Fruit fly (Drosophila melanogaster) whole organism, embryonic: ENCODE data around the gene CG13384.

Experiments
- Aef1 ChIP-seq: fragments of 200-800 bp; sonication (Bioruptor generic); IDR thresholded peaks from 3 replicates; pipeline ENCODE4 v1.3.6; 2022; ENCODE audit warnings: missing biosample characterization, missing genetic modification characterization
- Antp ChIP-seq: fragments of 200-800 bp; sonication (Bioruptor generic); optimal IDR thresholded peaks from 3 replicates; lab custom pipeline; 2016; ENCODE audit warnings: missing biosample characterization, missing genetic modification characterization
- CG11456 ChIP-seq: fragments of 200-800 bp; sonication (Bioruptor generic); IDR thresholded peaks from 3 replicates; pipeline ENCODE4 v1.3.6; 2022; ENCODE audit warnings: missing biosample characterization, missing genetic modification characterization
- CG11504 ChIP-seq: fragments of 200-800 bp; sonication (Bioruptor generic); optimal IDR thresholded peaks from 3 replicates; lab custom pipeline; 2019; ENCODE audit warnings: missing biosample characterization, mild to moderate bottlenecking, missing genetic modification characterization, moderate library complexity
- CG12299 ChIP-seq: fragments of 200-800 bp; sonication (Bioruptor generic); optimal IDR thresholded peaks from 2 replicates; lab custom pipeline; 2018; ENCODE audit warnings: missing biosample characterization, mild to moderate bottlenecking, missing genetic modification characterization
- CG13296 ChIP-seq: fragments of 200-800 bp; sonication (Bioruptor generic); optimal IDR thresholded peaks from 3 replicates; lab custom pipeline; 2018; ENCODE audit warnings: missing biosample characterization, mild to moderate bottlenecking, missing genetic modification characterization
- CG15073 ChIP-seq: fragments of 200-800 bp; sonication (Bioruptor generic); optimal IDR thresholded peaks from 2 replicates; lab custom pipeline; 2016; ENCODE audit warnings: missing biosample characterization, missing genetic modification characterization
- CG15269 ChIP-seq: fragments of 200-800 bp; sonication (Bioruptor generic); optimal IDR thresholded peaks from 2 replicates; lab custom pipeline; 2018; ENCODE audit warnings: missing biosample characterization, mild to moderate bottlenecking, missing genetic modification characterization, moderate library complexity
- CG15514 ChIP-seq: fragments of 200-800 bp; sonication (Bioruptor generic); optimal IDR thresholded peaks from 3 replicates; lab custom pipeline; 2017; ENCODE audit warnings: missing biosample characterization, missing genetic modification characterization, mild to moderate bottlenecking, moderate library complexity, missing genetic modification reagents
- CG15696 ChIP-seq: fragments of 200-800 bp; sonication (Bioruptor generic); optimal IDR thresholded peaks from 2 replicates; lab custom pipeline; 2019; ENCODE audit warnings: missing biosample characterization, mild to moderate bottlenecking, missing genetic modification characterization, moderate library complexity
- CG17802 ChIP-seq: fragments of 200-800 bp; sonication (Bioruptor generic); optimal IDR thresholded peaks from 2 replicates; lab custom pipeline; 2018; ENCODE audit warnings: missing biosample characterization, mild to moderate bottlenecking, missing genetic modification characterization, moderate library complexity
- CG1792 ChIP-seq: fragments of 200-800 bp; sonication (Bioruptor generic); optimal IDR thresholded peaks from 2 replicates; lab custom pipeline; 2016; ENCODE audit warnings: missing biosample characterization, missing genetic modification characterization
- CG2875 ChIP-seq: fragments of 200-800 bp; sonication (Bioruptor generic); optimal IDR thresholded peaks from 2 replicates; lab custom pipeline; 2017; ENCODE audit warnings: missing biosample characterization, mild to moderate bottlenecking, missing genetic modification characterization, missing genetic modification reagents
- CG34422 ChIP-seq: fragments of 200-800 bp; sonication (Bioruptor generic); IDR thresholded peaks from 3 replicates; pipeline ENCODE4 v1.3.6; 2022; ENCODE audit warnings: missing biosample characterization, missing genetic modification characterization
- CG3995 ChIP-seq: fragments of 200-800 bp; sonication (Bioruptor generic); optimal IDR thresholded peaks from 3 replicates; lab custom pipeline; 2016; ENCODE audit warnings: missing biosample characterization, missing genetic modification characterization
- CG4617 ChIP-seq: fragments of 200-800 bp; sonication (Bioruptor generic); optimal IDR thresholded peaks from 3 replicates; lab custom pipeline; 2016; ENCODE audit warnings: missing biosample characterization, missing genetic modification characterization, borderline replicate concordance
- CG6272 ChIP-seq: fragments of 200-800 bp; sonication (Bioruptor generic); IDR thresholded peaks from 2 replicates; pipeline ENCODE4 v1.3.6; 2022; ENCODE audit warnings: missing biosample characterization, missing genetic modification characterization
- CG6765 ChIP-seq: fragments of 200-800 bp; sonication (Bioruptor generic); optimal IDR thresholded peaks from 3 replicates; lab custom pipeline; 2017; ENCODE audit warnings: missing biosample characterization, mild to moderate bottlenecking, missing genetic modification characterization
- CG7839 ChIP-seq: fragments of 200-800 bp; sonication (Bioruptor generic); optimal IDR thresholded peaks from 3 replicates; lab custom pipeline; 2018; ENCODE audit warnings: missing biosample characterization, mild to moderate bottlenecking, missing genetic modification characterization, moderate library complexity
- CG8944 ChIP-seq: fragments of 200-800 bp; sonication (Bioruptor generic); optimal IDR thresholded peaks from 3 replicates; lab custom pipeline; 2016; ENCODE audit warnings: missing biosample characterization, missing genetic modification characterization
- CG9437 ChIP-seq: fragments of 200-800 bp; sonication (Bioruptor generic); optimal IDR thresholded peaks from 2 replicates; lab custom pipeline; 2018; ENCODE audit warnings: missing biosample characterization, mild to moderate bottlenecking, missing genetic modification characterization
- Fer3 ChIP-seq: fragments of 200-800 bp; sonication (Bioruptor generic); optimal IDR thresholded peaks from 2 replicates; lab custom pipeline; 2018; ENCODE audit warnings: missing biosample characterization, mild to moderate bottlenecking, missing genetic modification characterization, moderate library complexity
- HLH3B ChIP-seq: fragments of 200-800 bp; sonication (Bioruptor generic); IDR thresholded peaks from 2 replicates; pipeline ENCODE4 v1.3.6; 2022; ENCODE audit warnings: missing biosample characterization, missing genetic modification characterization
- Hmx ChIP-seq: fragments of 200-800 bp; sonication (Bioruptor generic); optimal IDR thresholded peaks from 2 replicates; lab custom pipeline; 2016; ENCODE audit warnings: missing biosample characterization, missing genetic modification characterization
- Jarid2 ChIP-seq: fragments of 200-800 bp; sonication (Bioruptor generic); optimal IDR thresholded peaks from 3 replicates; lab custom pipeline; 2017; ENCODE audit warnings: mild to moderate bottlenecking, missing biosample characterization, missing genetic modification reagents, missing genetic modification characterization
- NC2α ChIP-seq: fragments of 200-800 bp; sonication (Bioruptor generic); optimal IDR thresholded peaks from 2 replicates; lab custom pipeline; 2016; ENCODE audit warnings: missing biosample characterization, missing genetic modification characterization
- Tbp ChIP-seq: fragments of >200 bp; optimal IDR thresholded peaks from 2 replicates; lab custom pipeline; 2018; ENCODE audit warnings: missing biosample characterization, missing genetic modification characterization
- Xbp1 ChIP-seq: fragments of 200-800 bp; sonication (Bioruptor generic); optimal IDR thresholded peaks from 3 replicates; lab custom pipeline; 2016; ENCODE audit warnings: missing biosample characterization, mild to moderate bottlenecking, missing genetic modification characterization
- YL-1 ChIP-seq: fragments of 200-800 bp; sonication (Bioruptor generic); optimal IDR thresholded peaks from 3 replicates; lab custom pipeline; 2017; ENCODE audit warnings: missing biosample characterization, mild to moderate bottlenecking, missing genetic modification characterization
- amos ChIP-seq: fragments of 200-800 bp; sonication (Bioruptor generic); IDR thresholded peaks from 2 replicates; pipeline ENCODE4 v1.3.6; 2022; ENCODE audit warnings: missing biosample characterization, missing genetic modification characterization; ENCODE audit not compliant: partially characterized antibody
- bsh ChIP-seq, 2 experiments: fragments of 200-800 bp; sonication (Bioruptor generic); optimal IDR thresholded peaks; 2 replicates each; lab custom pipeline; 2017 to 2018; ENCODE audit warnings: mild to moderate bottlenecking in 2 of 2, missing biosample characterization in 2 of 2, missing genetic modification characterization in 2 of 2, moderate library complexity in 1 of 2
- cato ChIP-seq: fragments of 200-800 bp; sonication (Bioruptor generic); optimal IDR thresholded peaks from 2 replicates; lab custom pipeline; 2016; ENCODE audit warnings: missing biosample characterization, missing genetic modification characterization, borderline replicate concordance
- ems ChIP-seq: fragments of 200-800 bp; sonication (Bioruptor generic); optimal IDR thresholded peaks from 3 replicates; lab custom pipeline; 2016; ENCODE audit warnings: missing biosample characterization, missing genetic modification characterization
- fd102C ChIP-seq: fragments of 200-800 bp; sonication (Bioruptor generic); optimal IDR thresholded peaks from 2 replicates; lab custom pipeline; 2018; ENCODE audit warnings: missing biosample characterization, mild to moderate bottlenecking, missing genetic modification characterization, moderate library complexity
- ftz-f1 ChIP-seq: fragments of 200-800 bp; sonication (Bioruptor generic); optimal IDR thresholded peaks from 2 replicates; lab custom pipeline; 2016; ENCODE audit warnings: missing biosample characterization, missing genetic modification characterization
- gro ChIP-seq: fragments of 200-800 bp; sonication (Bioruptor generic); optimal IDR thresholded peaks from 2 replicates; lab custom pipeline; 2016; ENCODE audit warnings: missing biosample characterization, missing genetic modification characterization
- kay ChIP-seq: fragments of 200-800 bp; sonication (Bioruptor generic); optimal IDR thresholded peaks from 2 replicates; lab custom pipeline; 2016; ENCODE audit warnings: missing biosample characterization, missing genetic modification characterization
- ken ChIP-seq: fragments of 200-800 bp; sonication (Bioruptor generic); IDR thresholded peaks from 3 replicates; pipeline ENCODE4 v1.3.6; 2022; ENCODE audit warnings: missing biosample characterization, missing genetic modification characterization
- klu ChIP-seq: fragments of 200-800 bp; sonication (Bioruptor generic); IDR thresholded peaks from 2 replicates; pipeline ENCODE4 v1.3.6; 2022; ENCODE audit warnings: missing biosample characterization, missing genetic modification characterization
- kni ChIP-seq: fragments of 200-800 bp; sonication (Bioruptor generic); optimal IDR thresholded peaks from 3 replicates; lab custom pipeline; 2017; ENCODE audit warnings: mild to moderate bottlenecking, missing biosample characterization, missing genetic modification reagents, missing genetic modification characterization
- pho ChIP-seq: fragments of 200-800 bp; sonication (Bioruptor generic); optimal IDR thresholded peaks from 2 replicates; lab custom pipeline; 2016; ENCODE audit warnings: missing biosample characterization, missing genetic modification characterization
- pzg ChIP-seq: fragments of 200-800 bp; sonication (Bioruptor generic); optimal IDR thresholded peaks from 3 replicates; lab custom pipeline; 2018; ENCODE audit warnings: missing biosample characterization, mild to moderate bottlenecking, missing genetic modification characterization, moderate library complexity
- sens ChIP-seq: fragments of 200-800 bp; sonication (Bioruptor generic); peaks from one replicate; lab custom pipeline; 2016; ENCODE audit warnings: missing biosample characterization, missing genetic modification characterization
- sens-2 ChIP-seq: fragments of 200-800 bp; sonication (Bioruptor generic); IDR thresholded peaks from 2 replicates; pipeline ENCODE4 v1.3.6; 2022; ENCODE audit warnings: missing biosample characterization, missing genetic modification characterization
- sima ChIP-seq: fragments of 200-800 bp; sonication (Bioruptor generic); optimal IDR thresholded peaks from 2 replicates; lab custom pipeline; 2016; ENCODE audit warnings: missing biosample characterization, missing genetic modification characterization
- so ChIP-seq: fragments of 200-800 bp; sonication (Bioruptor generic); IDR thresholded peaks from 3 replicates; pipeline ENCODE4 v1.3.6; 2022; ENCODE audit warnings: missing biosample characterization, missing genetic modification characterization
- tap ChIP-seq: fragments of 200-800 bp; optimal IDR thresholded peaks from 3 replicates; lab custom pipeline; 2019; ENCODE audit warnings: missing biosample characterization, mild to moderate bottlenecking, missing genetic modification characterization, moderate library complexity
- vfl ChIP-seq: fragments of 200-800 bp; sonication (Bioruptor generic); optimal IDR thresholded peaks from 2 replicates; lab custom pipeline; 2016; ENCODE audit warnings: missing biosample characterization, missing genetic modification characterization
- zfh2 ChIP-seq: fragments of 200-800 bp; sonication (Bioruptor generic); optimal IDR thresholded peaks from 2 replicates; lab custom pipeline; 2016; ENCODE audit warnings: missing biosample characterization, missing genetic modification characterization

CG13384 gene

DNA sequence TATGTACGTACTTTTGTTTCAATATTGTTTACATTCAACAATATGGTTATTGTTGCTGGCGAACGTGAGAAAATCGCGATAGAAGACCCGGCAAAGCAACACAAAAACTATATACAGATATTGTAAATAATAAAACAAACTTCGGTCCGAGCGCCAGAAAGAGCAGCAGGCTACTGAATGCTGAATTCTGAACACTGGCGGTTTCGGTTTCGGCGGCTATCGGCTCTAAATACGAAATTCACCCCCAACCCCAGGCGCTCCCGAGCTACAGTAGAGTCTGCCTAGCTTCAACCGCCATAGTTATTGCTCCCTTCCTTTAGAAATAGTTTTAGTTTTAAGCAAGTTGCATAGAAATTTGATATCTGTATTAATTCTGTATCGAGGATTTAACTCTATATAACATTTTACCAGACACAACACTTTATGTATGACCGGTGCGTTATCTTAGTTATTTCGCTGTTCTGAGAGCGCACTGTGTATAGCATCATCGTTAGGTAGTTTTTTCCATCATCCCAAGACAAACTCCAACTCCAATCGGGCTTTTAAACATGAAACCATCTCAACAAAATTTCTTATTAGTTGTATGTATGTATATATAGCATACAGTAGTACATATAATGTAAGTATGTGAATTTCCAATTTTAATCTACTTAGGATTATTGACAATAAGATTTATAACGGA, 21.8 kb upstream of the CG13384 start, which contains the start of gene CG7627 (continued):
- TF ChIP-seq YL-1 (GFP tag; lab: Kevin White, UChicago): no peak
- peak in 1 of 2 experiments; percentile 72 for TF ChIP-seq bsh (GFP tag; optimal IDR thresholded peaks at IDR 0.05; lab: Kevin White, UChicago)
- no peak for TF ChIP-seq sima (GFP tag; lab: Kevin White, UChicago)
- TF ChIP-seq fd102C: no peak
- peak; percentile 74 for TF ChIP-seq zfh2 (GFP tag; lab: Kevin White, UChicago)
- TF ChIP-seq Tbp: no peak
- no peak for TF ChIP-seq cato (GFP tag; lab: Kevin White, UChicago)
- TF ChIP-seq CG15073 (GFP tag; lab: Kevin White, UChicago): peak; percentile 15
- peak; percentile 71 for TF ChIP-seq CG11504 (tag; lab: Kevin White, UChicago)
- peak; percentile 79 for TF ChIP-seq CG34422 (GFP tag; lab: Robert Waterston, UW)
- peak; percentile 80 for TF ChIP-seq CG7839 (tag; lab: Kevin White, UChicago)
- peak; percentile 20 for TF ChIP-seq Hmx (GFP tag; lab: Kevin White, UChicago)
- peak; percentile 9 for TF ChIP-seq pzg (GFP tag; lab: Kevin White, UChicago)
- peak; percentile 58 for TF ChIP-seq CG6272 (GFP tag; lab: Robert Waterston, UW)
- peak; percentile 34 for TF ChIP-seq CG17802 (tag; lab: Kevin White, UChicago)
- no peak for TF ChIP-seq ftz-f1 (GFP tag; lab: Kevin White, UChicago)
- TF ChIP-seq CG11456 (GFP tag; lab: Robert Waterston, UW): peak; percentile 88
- TF ChIP-seq sens: peak; percentile 96
- peak; percentile 67 for TF ChIP-seq CG6765
- TF ChIP-seq sens-2 (GFP tag; lab: Robert Waterston, UW): no peak
- TF ChIP-seq CG13296 (GFP tag; lab: Kevin White, UChicago): peak; percentile 67
- TF ChIP-seq CG3995 (GFP tag; lab: Kevin White, UChicago): peak; percentile 7
- peak; percentile 54 for TF ChIP-seq CG2875 (GFP tag; lab: Kevin White, UChicago)
- peak; percentile 65 for TF ChIP-seq CG15696 (tag; lab: Kevin White, UChicago)
- peak; percentile 43 for TF ChIP-seq CG1792 (GFP tag; lab: Kevin White, UChicago)
- TF ChIP-seq CG8944 (GFP tag; lab: Kevin White, UChicago): peak; percentile 75
- TF ChIP-seq CG4617 (GFP tag; lab: Kevin White, UChicago): no peak
- peak; percentile 72 for TF ChIP-seq Xbp1
- peak; percentile 70 for TF ChIP-seq Antp
- TF ChIP-seq pho (GFP tag; lab: Kevin White, UChicago): peak; percentile 59
- peak; percentile 71 for TF ChIP-seq CG12299 (tag; lab: Kevin White, UChicago)
- TF ChIP-seq kni (GFP tag; lab: Kevin White, UChicago): no peak
- TF ChIP-seq Aef1 (GFP tag; lab: Robert Waterston, UW): peak; percentile 75
- peak; percentile 25; the same call in 1 of the 2 replicates for TF ChIP-seq klu (GFP tag; lab: Robert Waterston, UW)
- peak; percentile 75 for TF ChIP-seq gro (GFP tag; lab: Kevin White, UChicago)
- peak; percentile 82 for TF ChIP-seq Fer3 (tag; lab: Kevin White, UChicago)
- TF ChIP-seq vfl: peak; percentile 65
- peak; percentile 67 for TF ChIP-seq CG9437 (GFP tag; lab: Kevin White, UChicago)
- peak; percentile 57 for TF ChIP-seq tap (tag; lab: Kevin White, UChicago)
- peak; percentile 65 for TF ChIP-seq Jarid2 (GFP tag; lab: Kevin White, UChicago)
- TF ChIP-seq HLH3B (GFP tag; lab: Robert Waterston, UW): peak; percentile 81
- TF ChIP-seq so: peak; percentile 74
- peak; percentile 53 for TF ChIP-seq CG15514 (GFP tag; lab: Kevin White, UChicago)
- TF ChIP-seq NC2α (GFP tag; lab: Kevin White, UChicago): peak; percentile 12
- 0 out of 3 replicates have a peak, but pooled peaks have one; percentile 53 for TF ChIP-seq ken
- TF ChIP-seq ems (GFP tag; lab: Kevin White, UChicago): peak; percentile 67
- TF ChIP-seq kay: peak; percentile 31
- TF ChIP-seq amos (GFP tag; lab: Robert Waterston, UW): peak; percentile 27; the same call in 1 of the 2 replicates
- peak; percentile 76 for TF ChIP-seq CG15269 (tag; lab: Kevin White, UChicago)
